Fruit fly (Drosophila melanogaster) whole organism, embryonic: ENCODE data around the gene CG11353.

Source experiments
- Awh ChIP-seq: fragments of 200-800 bp; sonication (Bioruptor generic); IDR thresholded peaks from 2 replicates; pipeline ENCODE4, ENCODE4 v1.3.6; 2022; ENCODE audit warnings: missing biosample characterization, missing genetic modification characterization
- BtbVII ChIP-seq: fragments of 200-800 bp; sonication (Bioruptor generic); optimal IDR thresholded peaks from 3 replicates; lab custom pipeline; 2017; ENCODE audit warnings: missing biosample characterization, mild to moderate bottlenecking, missing genetic modification characterization
- CG10321 ChIP-seq: fragments of 200-800 bp; sonication (Bioruptor generic); IDR thresholded peaks from 2 replicates; pipeline ENCODE4 v1.3.6; 2022; ENCODE audit warnings: missing biosample characterization, missing genetic modification characterization
- CG11696 ChIP-seq: fragments of 200-800 bp; sonication (Bioruptor generic); IDR thresholded peaks from 2 replicates; pipeline ENCODE4 v1.3.6; 2022; ENCODE audit warnings: missing biosample characterization, missing genetic modification characterization
- CG12219 ChIP-seq: fragments of 200-800 bp; sonication (Bioruptor generic); optimal IDR thresholded peaks from 3 replicates; lab custom pipeline; 2018; ENCODE audit warnings: missing biosample characterization, mild to moderate bottlenecking, missing genetic modification characterization
- CG13624 ChIP-seq: fragments of 200-800 bp; sonication (Bioruptor generic); optimal IDR thresholded peaks from 2 replicates; lab custom pipeline; 2016; ENCODE audit warnings: missing biosample characterization, missing genetic modification characterization
- CG14441 ChIP-seq: fragments of 200-800 bp; sonication (Bioruptor generic); IDR thresholded peaks from 2 replicates; pipeline ENCODE4 v1.3.6; 2022; ENCODE audit warnings: missing biosample characterization, missing genetic modification characterization
- CG15011 ChIP-seq: fragments of 200-800 bp; sonication (Bioruptor generic); optimal IDR thresholded peaks from 3 replicates; lab custom pipeline; 2018; ENCODE audit warnings: missing biosample characterization, mild to moderate bottlenecking, missing genetic modification characterization
- CG1529 ChIP-seq: fragments of 200-800 bp; sonication (Bioruptor generic); optimal IDR thresholded peaks from 3 replicates; lab custom pipeline; 2018; ENCODE audit warnings: missing biosample characterization, missing genetic modification characterization
- CG16863 ChIP-seq: fragments of 200-800 bp; sonication (Bioruptor generic); optimal IDR thresholded peaks from 3 replicates; lab custom pipeline; 2016; ENCODE audit warnings: missing biosample characterization, missing genetic modification characterization
- CG17186 ChIP-seq: fragments of 200-800 bp; sonication (Bioruptor generic); optimal IDR thresholded peaks from 3 replicates; lab custom pipeline; 2017; ENCODE audit warnings: missing biosample characterization, missing genetic modification reagents, missing genetic modification characterization
- CG17612 ChIP-seq: fragments of 200-800 bp; sonication (Bioruptor generic); IDR thresholded peaks from 2 replicates; pipeline ENCODE4 v1.3.6; 2022; ENCODE audit warnings: missing biosample characterization, missing genetic modification characterization
- CG2199 ChIP-seq: fragments of 200-800 bp; sonication (Bioruptor generic); IDR thresholded peaks from 3 replicates; pipeline ENCODE4 v1.3.6; 2022; ENCODE audit warnings: missing biosample characterization, missing genetic modification characterization
- CG2202 ChIP-seq: fragments of 200-800 bp; sonication (Bioruptor generic); optimal IDR thresholded peaks from 2 replicates; lab custom pipeline; 2018; ENCODE audit warnings: missing biosample characterization, mild to moderate bottlenecking, missing genetic modification characterization
- CG2889 ChIP-seq: fragments of 200-800 bp; sonication (Bioruptor generic); IDR thresholded peaks from 3 replicates; pipeline ENCODE4 v1.3.6; 2022; ENCODE audit warnings: missing biosample characterization, missing genetic modification characterization
- CG31388 ChIP-seq: fragments of 200-800 bp; sonication (Bioruptor generic); optimal IDR thresholded peaks from 2 replicates; lab custom pipeline; 2016; ENCODE audit warnings: missing biosample characterization, missing genetic modification characterization
- CG3281 ChIP-seq: fragments of 200-800 bp; sonication (Bioruptor generic); optimal IDR thresholded peaks from 3 replicates; lab custom pipeline; 2017; ENCODE audit warnings: missing biosample characterization, mild to moderate bottlenecking, missing genetic modification characterization
- CG3995 ChIP-seq: fragments of 200-800 bp; sonication (Bioruptor generic); optimal IDR thresholded peaks from 3 replicates; lab custom pipeline; 2016; ENCODE audit warnings: missing biosample characterization, missing genetic modification characterization
- CG5180 ChIP-seq: fragments of 200-800 bp; sonication (Bioruptor generic); optimal IDR thresholded peaks from 3 replicates; lab custom pipeline; 2017; ENCODE audit warnings: missing biosample characterization, missing genetic modification characterization, mild to moderate bottlenecking, moderate library complexity, missing genetic modification reagents
- CG6683 ChIP-seq: fragments of 200-800 bp; sonication (Bioruptor generic); optimal IDR thresholded peaks from 2 replicates; lab custom pipeline; 2017; ENCODE audit warnings: missing biosample characterization, mild to moderate bottlenecking, missing genetic modification characterization, missing genetic modification reagents
- CG7556 ChIP-seq: fragments of 200-800 bp; sonication (Bioruptor generic); optimal IDR thresholded peaks from 2 replicates; lab custom pipeline; 2017; ENCODE audit warnings: missing biosample characterization, mild to moderate bottlenecking, missing genetic modification characterization
- CG9797 ChIP-seq: fragments of 200-800 bp; sonication (Bioruptor generic); optimal IDR thresholded peaks from 3 replicates; lab custom pipeline; 2018; ENCODE audit warnings: missing biosample characterization, mild to moderate bottlenecking, missing genetic modification characterization
- CG9876 ChIP-seq: fragments of 200-800 bp; sonication (Bioruptor generic); optimal IDR thresholded peaks from 2 replicates; lab custom pipeline; 2016; ENCODE audit warnings: missing biosample characterization, missing genetic modification characterization
- Chrac-16 ChIP-seq: fragments of 200-800 bp; sonication (Bioruptor generic); optimal IDR thresholded peaks from 3 replicates; lab custom pipeline; 2016; ENCODE audit warnings: missing biosample characterization, missing genetic modification characterization
- Doc3 ChIP-seq: fragments of 200-800 bp; sonication (Bioruptor generic); IDR thresholded peaks from 3 replicates; pipeline ENCODE4 v1.3.6; 2022; ENCODE audit warnings: missing biosample characterization, missing genetic modification characterization; ENCODE audit not compliant: partially characterized antibody
- Fer2 ChIP-seq: fragments of 200-800 bp; sonication (Bioruptor generic); optimal IDR thresholded peaks from 2 replicates; lab custom pipeline; 2018; ENCODE audit warnings: missing biosample characterization, mild to moderate bottlenecking, missing genetic modification characterization, moderate library complexity
- Fer3 ChIP-seq: fragments of 200-800 bp; sonication (Bioruptor generic); optimal IDR thresholded peaks from 2 replicates; lab custom pipeline; 2018; ENCODE audit warnings: missing biosample characterization, mild to moderate bottlenecking, missing genetic modification characterization, moderate library complexity
- HHEX ChIP-seq: fragments of 200-800 bp; sonication (Bioruptor generic); optimal IDR thresholded peaks from 3 replicates; lab custom pipeline; 2017; ENCODE audit warnings: missing biosample characterization, mild to moderate bottlenecking, missing genetic modification characterization, missing genetic modification reagents
- HLH54F ChIP-seq: fragments of 200-800 bp; sonication (Bioruptor generic); optimal IDR thresholded peaks from 3 replicates; lab custom pipeline; 2016; ENCODE audit warnings: missing biosample characterization, missing genetic modification characterization
- HmgD ChIP-seq: fragments of 200-800 bp; sonication (Bioruptor generic); optimal IDR thresholded peaks from 3 replicates; lab custom pipeline; 2016; ENCODE audit warnings: missing biosample characterization, missing genetic modification characterization
- Nf-YB ChIP-seq: fragments of 200-800 bp; sonication (Bioruptor generic); optimal IDR thresholded peaks from 3 replicates; lab custom pipeline; 2019; ENCODE audit warnings: missing biosample characterization, mild to moderate bottlenecking, missing genetic modification characterization, moderate library complexity
- Oli ChIP-seq: fragments of 200-800 bp; sonication (Bioruptor generic); optimal IDR thresholded peaks from 2 replicates; lab custom pipeline; 2018; ENCODE audit warnings: missing biosample characterization, mild to moderate bottlenecking, missing genetic modification characterization, moderate library complexity
- Opbp ChIP-seq: fragments of 200-800 bp; sonication (Bioruptor generic); IDR thresholded peaks from 3 replicates; pipeline ENCODE4 v1.3.6; 2022; ENCODE audit warnings: missing biosample characterization, missing genetic modification characterization; ENCODE audit not compliant: partially characterized antibody
- Poxn ChIP-seq: fragments of 200-800 bp; sonication (Bioruptor generic); IDR thresholded peaks from 2 replicates; pipeline ENCODE4 v1.3.6; 2022; ENCODE audit warnings: missing biosample characterization, missing genetic modification characterization
- Taf1 ChIP-seq: fragments of 200-800 bp; sonication (Bioruptor generic); IDR thresholded peaks from 2 replicates; pipeline ENCODE4 v1.3.6; 2022; ENCODE audit warnings: missing biosample characterization, missing genetic modification characterization
- Xbp1 ChIP-seq: fragments of 200-800 bp; sonication (Bioruptor generic); optimal IDR thresholded peaks from 3 replicates; lab custom pipeline; 2016; ENCODE audit warnings: missing biosample characterization, mild to moderate bottlenecking, missing genetic modification characterization
- ap ChIP-seq: fragments of 200-800 bp; sonication (Bioruptor generic); IDR thresholded peaks from 2 replicates; pipeline ENCODE4 v1.3.6; 2022; ENCODE audit warnings: missing biosample characterization, missing genetic modification characterization
- ase ChIP-seq: fragments of 200-800 bp; sonication (Bioruptor generic); IDR thresholded peaks from 3 replicates; pipeline ENCODE4 v1.3.6; 2022; ENCODE audit warnings: missing biosample characterization, missing genetic modification characterization
- cwo ChIP-seq: fragments of 200-800 bp; sonication (Bioruptor generic); optimal IDR thresholded peaks from 3 replicates; lab custom pipeline; 2017; ENCODE audit warnings: missing biosample characterization, missing genetic modification characterization, mild to moderate bottlenecking, moderate library complexity, missing genetic modification reagents
- danr ChIP-seq: fragments of 200-800 bp; sonication (Bioruptor generic); IDR thresholded peaks from 2 replicates; pipeline ENCODE4 v1.3.6; 2022; ENCODE audit warnings: missing biosample characterization, missing genetic modification characterization
- dmrt99B ChIP-seq: fragments of 200-800 bp; sonication (Bioruptor generic); optimal IDR thresholded peaks from 2 replicates; lab custom pipeline; 2018; ENCODE audit warnings: missing biosample characterization, mild to moderate bottlenecking, missing genetic modification characterization, moderate library complexity
- fd3F ChIP-seq: fragments of 200-800 bp; sonication (Bioruptor generic); optimal IDR thresholded peaks from 2 replicates; lab custom pipeline; 2018; ENCODE audit warnings: missing biosample characterization, mild to moderate bottlenecking, missing genetic modification characterization, moderate library complexity
- gsb-n ChIP-seq: fragments of 200-800 bp; sonication (Bioruptor generic); optimal IDR thresholded peaks from 3 replicates; lab custom pipeline; 2018; ENCODE audit warnings: missing biosample characterization, mild to moderate bottlenecking, missing genetic modification characterization
- h ChIP-seq: fragments of >200 bp; optimal IDR thresholded peaks from 2 replicates; lab custom pipeline; 2017
- kni ChIP-seq: fragments of 200-800 bp; sonication (Bioruptor generic); optimal IDR thresholded peaks from 3 replicates; lab custom pipeline; 2017; ENCODE audit warnings: mild to moderate bottlenecking, missing biosample characterization, missing genetic modification reagents, missing genetic modification characterization
- ranshi ChIP-seq: fragments of 200-800 bp; sonication (Bioruptor generic); IDR thresholded peaks from 2 replicates; pipeline ENCODE4 v1.3.6; 2022; ENCODE audit warnings: missing biosample characterization, missing genetic modification characterization
- sens-2 ChIP-seq: fragments of 200-800 bp; sonication (Bioruptor generic); IDR thresholded peaks from 2 replicates; pipeline ENCODE4 v1.3.6; 2022; ENCODE audit warnings: missing biosample characterization, missing genetic modification characterization
- sima ChIP-seq: fragments of 200-800 bp; sonication (Bioruptor generic); optimal IDR thresholded peaks from 2 replicates; lab custom pipeline; 2016; ENCODE audit warnings: missing biosample characterization, missing genetic modification characterization
- slou ChIP-seq: fragments of 200-800 bp; sonication (Bioruptor generic); optimal IDR thresholded peaks from 3 replicates; lab custom pipeline; 2016; ENCODE audit warnings: missing biosample characterization, missing genetic modification characterization
- unc-4 ChIP-seq: fragments of 200-800 bp; sonication (Bioruptor generic); IDR thresholded peaks from 2 replicates; pipeline ENCODE4 v1.3.6; 2022; ENCODE audit warnings: missing biosample characterization, missing genetic modification characterization; ENCODE audit not compliant: partially characterized antibody
- unpg ChIP-seq: fragments of 200-800 bp; sonication (Bioruptor generic); optimal IDR thresholded peaks from 3 replicates; lab custom pipeline; 2018; ENCODE audit warnings: missing biosample characterization, mild to moderate bottlenecking, missing genetic modification characterization, moderate library complexity
- zfh1 ChIP-seq: fragments of 200-800 bp; sonication (Bioruptor generic); IDR thresholded peaks from 3 replicates; pipeline ENCODE4 v1.3.6; 2022; ENCODE audit warnings: missing biosample characterization, missing genetic modification characterization

The CG11353 gene

DNA sequence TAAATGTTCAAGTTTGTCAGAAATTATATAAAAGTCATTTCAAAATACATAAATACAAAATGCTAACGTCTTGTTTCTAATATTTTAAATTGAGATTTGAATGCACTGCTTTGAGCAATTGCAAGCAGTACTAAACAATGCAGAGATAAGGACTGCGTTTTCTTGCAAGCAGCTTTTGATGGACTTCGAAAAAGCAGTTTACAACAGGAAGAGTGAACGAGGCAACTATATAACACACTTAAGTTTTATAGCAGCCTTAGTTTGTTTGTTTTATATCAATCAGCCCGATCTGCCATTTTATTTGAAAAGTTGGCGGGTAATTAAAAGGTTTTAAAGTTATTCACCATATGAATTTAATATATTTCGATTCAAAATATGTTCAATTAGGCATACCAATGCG is 20.4 kb downstream of the CG11353 start (continued):
- TF ChIP-seq CG11696 (GFP tag; lab: Robert Waterston, UW) (no peak), sens-2 (GFP tag; lab: Robert Waterston, UW) (no peak), CG31388 (GFP tag; lab: Kevin White, UChicago) (no peak), CG6683 (GFP tag; lab: Kevin White, UChicago) (no peak), CG3281 (no peak), HHEX (GFP tag; lab: Kevin White, UChicago) (no peak), CG16863 (GFP tag; lab: Kevin White, UChicago) (no peak), CG7556 (GFP tag; lab: Kevin White, UChicago) (no peak), Fer2 (no peak), CG10321 (peak; percentile 94), ase (GFP tag; lab: Robert Waterston, UW) (no peak), unpg (GFP tag; lab: Kevin White, UChicago) (no peak), h (lab: Kevin White, UChicago) (no peak), Taf1 (GFP tag; lab: Robert Waterston, UW) (no peak), CG9797 (no peak), Doc3 (GFP tag; lab: Robert Waterston, UW) (no peak), CG2889 (no peak), BtbVII (GFP tag; lab: Kevin White, UChicago) (no peak), CG1529 (GFP tag; lab: Kevin White, UChicago) (no peak), Chrac-16 (GFP tag; lab: Kevin White, UChicago) (peak; percentile 4), Xbp1 (GFP tag; lab: Kevin White, UChicago) (peak; percentile 24), CG5180 (no peak), Awh (no peak), CG17186 (GFP tag; lab: Kevin White, UChicago) (no peak), cwo (GFP tag; lab: Kevin White, UChicago) (no peak), unc-4 (GFP tag; lab: Robert Waterston, UW) (no peak), slou (GFP tag; lab: Kevin White, UChicago) (peak; percentile 16), fd3F (GFP tag; lab: Kevin White, UChicago) (no peak), zfh1 (GFP tag; lab: Robert Waterston, UW) (no peak), CG2202 (tag; lab: Kevin White, UChicago) (no peak), CG3995 (GFP tag; lab: Kevin White, UChicago) (no peak), ranshi (GFP tag; lab: Robert Waterston, UW) (no peak), CG17612 (no peak), Poxn (GFP tag; lab: Robert Waterston, UW) (no peak), CG15011 (no peak), HLH54F (GFP tag; lab: Kevin White, UChicago) (no peak), Oli (tag; lab: Kevin White, UChicago) (no peak), ap (GFP tag; lab: Robert Waterston, UW) (no peak), gsb-n (tag; lab: Kevin White, UChicago) (no peak), Nf-YB (GFP tag; lab: Kevin White, UChicago) (no peak), CG12219 (GFP tag; lab: Kevin White, UChicago) (no peak), HmgD (GFP tag; lab: Kevin White, UChicago) (peak; percentile 95), Opbp (GFP tag; lab: Robert Waterston, UW) (peak; percentile 59; the same call in 1 of the 3 replicates), CG2199 (GFP tag; lab: Robert Waterston, UW) (peak; percentile 90; the same call in 2 of the 3 replicates), kni (no peak), dmrt99B (no peak), CG13624 (GFP tag; lab: Kevin White, UChicago) (peak; percentile 37), Fer3 (tag; lab: Kevin White, UChicago) (no peak), sima (GFP tag; lab: Kevin White, UChicago) (no peak), CG14441 (GFP tag; lab: Robert Waterston, UW) (no peak), danr (GFP tag; lab: Robert Waterston, UW) (no peak), CG9876 (GFP tag; lab: Kevin White, UChicago) (peak; percentile 28)
